Worm (Caenorhabditis elegans) whole organism, L1 larva: ENCODE measurements around the gene T27E7.1.

Experiments used
- aha-1 ChIP-seq: fragments of 150-350 bp; optimal IDR thresholded peaks from 2 replicates; lab custom pipeline; 2014; ENCODE audit warnings: missing biosample characterization, missing genetic modification characterization
- egl-27 ChIP-seq, 2 experiments: fragments of 150-350 bp in 1 of 2; sonication (generic microtip); optimal IDR thresholded peaks; 3 replicates each; lab custom pipeline; 2017 to 2018; ENCODE audit warnings: missing biosample characterization in 2 of 2, missing genetic modification characterization in 2 of 2, missing genetic modification reagents in 2 of 2
- lin-13 ChIP-seq: fragments of 150-350 bp; optimal IDR thresholded peaks from 2 replicates; lab custom pipeline; 2014; ENCODE audit warnings: missing biosample characterization, missing genetic modification reagents, missing genetic modification characterization
- nhr-76 ChIP-seq: sonication (generic microtip); optimal IDR thresholded peaks from 2 replicates; lab custom pipeline; 2017; ENCODE audit warnings: missing biosample characterization, missing genetic modification characterization
- snpc-4 ChIP-seq: fragments of 150-350 bp; optimal IDR thresholded peaks from 2 replicates; lab custom pipeline; 2014; ENCODE audit warnings: missing biosample characterization, missing genetic modification characterization

DNA sequence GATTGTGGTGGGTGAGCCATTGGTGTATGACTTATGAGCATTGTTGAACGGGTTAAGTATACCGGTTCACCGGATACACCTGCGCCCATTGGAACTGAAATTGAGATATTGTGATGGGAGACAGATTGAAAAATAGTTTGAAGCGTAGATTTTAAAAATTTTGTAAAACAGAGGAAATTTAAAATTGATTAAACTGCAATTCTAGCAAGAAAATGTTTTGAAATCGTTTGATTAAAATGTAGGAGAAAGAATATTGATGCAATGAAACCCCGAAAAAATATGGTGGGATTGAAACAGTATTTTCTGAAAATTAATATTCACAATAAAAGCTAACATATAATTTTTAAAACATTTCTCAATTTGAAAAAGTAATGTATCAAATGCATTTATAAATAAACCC lies 35.2 kb downstream of the T27E7.1 start, which contains the start of gene Y57G11B.6:
- no peak for TF ChIP-seq aha-1
- no peak for TF ChIP-seq lin-13 (GFP tag; lab: Kevin White, UChicago)
- no peak for TF ChIP-seq nhr-76 (tag; lab: Kevin White, UChicago)
- TF ChIP-seq egl-27 (tag; optimal IDR thresholded peaks at IDR 0.05; lab: Kevin White, UChicago) = no peak
- no peak for TF ChIP-seq snpc-4 (tag; lab: Kevin White, UChicago)
